Worm (Caenorhabditis elegans) whole organism, L4/young adult: ENCODE measurements around the gene nas-6.

ENCODE experiments used
- W03F9.2 ChIP-seq: fragments of 150-350 bp; optimal IDR thresholded peaks from 2 replicates; lab custom pipeline; 2014; ENCODE audit warnings: missing biosample characterization, missing genetic modification characterization
- dao-5 ChIP-seq: sonication (generic microtip); optimal IDR thresholded peaks from 2 replicates; lab custom pipeline; 2016; ENCODE audit warnings: missing genotype, missing genetic modification characterization, moderate library complexity, missing compliant biosample characterization
- him-1 ChIP-seq: sonication (generic microtip); optimal IDR thresholded peaks from 2 replicates; lab custom pipeline; 2016; ENCODE audit warnings: missing genotype, missing genetic modification reagents, missing genetic modification characterization, missing compliant biosample characterization

ce11 chrIV:17467325-17467724, 23.3 kb downstream of the nas-6 start, which contains the start of gene elo-2:
- TF ChIP-seq him-1 (tag; lab: Kevin White, UChicago), result no peak
- TF ChIP-seq W03F9.2, result no peak
- no peak for TF ChIP-seq dao-5 (tag; lab: Kevin White, UChicago)
